Worm (Caenorhabditis elegans): ENCODE measurements around the gene ZK1321.1.

DNA sequence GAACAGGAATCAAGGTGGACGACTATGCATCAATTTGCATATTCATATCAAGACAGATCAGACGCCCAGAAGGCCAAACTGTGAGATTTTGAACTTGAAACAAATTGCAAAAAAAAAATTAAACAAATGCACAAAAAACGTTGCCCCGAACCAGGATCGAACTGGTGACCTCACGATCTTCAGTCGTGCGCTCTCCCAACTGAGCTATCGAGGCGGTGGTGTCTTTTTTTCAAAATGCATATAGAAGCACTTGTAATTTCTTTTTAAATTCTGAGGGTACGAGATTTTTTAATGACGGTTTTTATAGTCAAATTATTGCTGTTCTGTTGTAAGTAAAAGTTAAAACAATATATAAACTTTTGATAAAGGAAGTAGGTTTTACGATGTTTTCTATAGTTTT lies 40.7 kb upstream of the ZK1321.1 start:
- TF ChIP-seq ama-1 (optimal IDR thresholded peaks at IDR 0.05) (no peak), pes-1 (GFP tag; IDR thresholded peaks at IDR 0.05) (no peak), flt-1 (GFP tag; IDR thresholded peaks at IDR 0.05) (no peak), aly-1 (tag; optimal IDR thresholded peaks at IDR 0.05) (no peak), tra-4 (tag; optimal IDR thresholded peaks at IDR 0.05) (no peak), tbx-11 (GFP tag; IDR thresholded peaks at IDR 0.05) (no peak), B0310.2 (tag; optimal IDR thresholded peaks at IDR 0.05) (no peak), scrt-1 (GFP tag; IDR thresholded peaks at IDR 0.05) (0 out of 2 replicates have a peak, but pooled peaks have one; percentile 27), F13C5.2 (tag; optimal IDR thresholded peaks at IDR 0.05) (no peak), ets-7 (tag; optimal IDR thresholded peaks at IDR 0.05) (no peak)

Data from whole organism, early embryonic.